Worm (Caenorhabditis elegans) whole organism, midembryonic: Measurements from ENCODE around the gene npr-16.

Experiments used
- cog-1 ChIP-seq: sonication (generic microtip); optimal IDR thresholded peaks from 2 replicates; lab custom pipeline; 2016; ENCODE audit warnings: missing genetic modification characterization, missing compliant biosample characterization
- flt-1 ChIP-seq: fragments of 200-800 bp; sonication (Bioruptor generic); IDR thresholded peaks from 2 replicates; pipeline ENCODE4 v1.3.6; 2022; ENCODE audit warnings: missing genetic modification characterization, missing compliant biosample characterization
- klf-2 ChIP-seq: fragments of 200-800 bp; sonication (Bioruptor generic); conservative IDR thresholded peaks from 2 replicates; pipeline ENCODE4 v1.3.6; 2022; ENCODE audit warnings: missing genetic modification reagents, missing genetic modification characterization, missing compliant biosample characterization
- med-1 ChIP-seq: sonication (generic microtip); optimal IDR thresholded peaks from 2 replicates; lab custom pipeline; 2017; ENCODE audit warnings: missing genetic modification characterization, mild to moderate bottlenecking, missing compliant biosample characterization, antibody characterized with exemption, missing genetic modification reagents; ENCODE audit not compliant: insufficient read depth
- ref-1 ChIP-seq: fragments of 200-800 bp; sonication (Bioruptor generic); conservative IDR thresholded peaks from 2 replicates; pipeline ENCODE4 v1.3.6; 2022; ENCODE audit warnings: missing genetic modification reagents, missing genetic modification characterization, missing compliant biosample characterization
- tab-1 ChIP-seq: fragments of 200-800 bp; sonication (Bioruptor generic); IDR thresholded peaks from 2 replicates; pipeline ENCODE4 v1.3.6; 2022; ENCODE audit warnings: missing genetic modification characterization, missing compliant biosample characterization
- ztf-23 ChIP-seq: fragments of 200-800 bp; sonication (Bioruptor generic); IDR thresholded peaks from 2 replicates; pipeline ENCODE4 v1.3.6; 2022; ENCODE audit warnings: missing genetic modification reagents, missing genetic modification characterization, missing compliant biosample characterization
- ztf-29 ChIP-seq: fragments of 200-800 bp; sonication (Bioruptor generic); IDR thresholded peaks from 2 replicates; pipeline ENCODE4 v1.3.6; 2022; ENCODE audit warnings: missing genetic modification reagents, missing genetic modification characterization, missing compliant biosample characterization

- TF ChIP-seq tab-1 (GFP tag; lab: Robert Waterston, UW) (no peak), ztf-29 (GFP tag; lab: Robert Waterston, UW) (no peak), med-1 (no peak), flt-1 (GFP tag; lab: Robert Waterston, UW) (no peak), cog-1 (tag; lab: Kevin White, UChicago) (no peak), klf-2 (GFP tag; lab: Robert Waterston, UW) (no peak), ref-1 (GFP tag; lab: Robert Waterston, UW) (no peak), ztf-23 (no peak)
Measured at ce11 chrX:3542242-3542641, 23.6 kb downstream of the npr-16 start, which contains the start of gene rgs-7.
